Worm (Caenorhabditis elegans) whole organism, early embryonic: ENCODE measurements around the gene irld-1.

ENCODE experiments used
- B0310.2 ChIP-seq: sonication (generic microtip); optimal IDR thresholded peaks from 2 replicates; lab custom pipeline; 2016; ENCODE audit warnings: mild to moderate bottlenecking, missing genetic modification characterization, missing compliant biosample characterization
- F13C5.2 ChIP-seq: sonication (generic microtip); optimal IDR thresholded peaks from 2 replicates; lab custom pipeline; 2017; ENCODE audit warnings: mild to moderate bottlenecking, missing genetic modification characterization, inconsistent platforms, missing compliant biosample characterization
- aly-1 ChIP-seq: sonication (generic microtip); optimal IDR thresholded peaks from 2 replicates; lab custom pipeline; 2016; ENCODE audit warnings: missing genetic modification characterization, missing compliant biosample characterization
- ama-1 ChIP-seq: fragments of 150-350 bp; optimal IDR thresholded peaks from 2 replicates; lab custom pipeline; 2014
- ceh-13 ChIP-seq: fragments of 200-800 bp; sonication (Bioruptor generic); optimal IDR thresholded peaks from 2 replicates; lab custom pipeline; 2018; ENCODE audit warnings: mild to moderate bottlenecking, missing genetic modification characterization, missing compliant biosample characterization
- ceh-36 ChIP-seq: sonication (generic microtip); optimal IDR thresholded peaks from 2 replicates; lab custom pipeline; 2016; ENCODE audit warnings: missing genetic modification characterization, inconsistent platforms, missing compliant biosample characterization
- ets-7 ChIP-seq: sonication (generic microtip); optimal IDR thresholded peaks from 2 replicates; lab custom pipeline; 2016; ENCODE audit warnings: missing genotype, missing genetic modification characterization, missing compliant biosample characterization
- flt-1 ChIP-seq: fragments of 200-800 bp; sonication (Bioruptor generic); IDR thresholded peaks from 2 replicates; pipeline ENCODE4 v1.3.6; 2022; ENCODE audit warnings: missing genetic modification characterization, missing compliant biosample characterization
- hmbx-1 ChIP-seq: sonication (generic microtip); optimal IDR thresholded peaks from 2 replicates; lab custom pipeline; 2016; ENCODE audit warnings: mild to moderate bottlenecking, missing genetic modification characterization, missing compliant biosample characterization
- hmg-4 ChIP-seq: fragments of 200-800 bp; sonication (Bioruptor generic); optimal IDR thresholded peaks from 2 replicates; lab custom pipeline; 2018; ENCODE audit warnings: mild to moderate bottlenecking, missing genetic modification characterization, missing compliant biosample characterization
- hnd-1 ChIP-seq: sonication (generic microtip); optimal IDR thresholded peaks from 2 replicates; lab custom pipeline; 2016; ENCODE audit warnings: missing genetic modification characterization, missing compliant biosample characterization
- pes-1 ChIP-seq: fragments of 200-800 bp; sonication (Bioruptor generic); IDR thresholded peaks from 2 replicates; pipeline ENCODE4 v1.3.6; 2022; ENCODE audit warnings: missing genetic modification reagents, missing genetic modification characterization, missing compliant biosample characterization
- scrt-1 ChIP-seq: fragments of 200-800 bp; sonication (Bioruptor generic); IDR thresholded peaks from 2 replicates; pipeline ENCODE4 v1.3.6; 2022; ENCODE audit warnings: missing genetic modification characterization, missing compliant biosample characterization
- sea-1 ChIP-seq: fragments of 200-800 bp; sonication (Bioruptor generic); conservative IDR thresholded peaks from 2 replicates; pipeline ENCODE4 v1.3.6; 2022; ENCODE audit warnings: missing genetic modification characterization, missing compliant biosample characterization
- tbx-11 ChIP-seq: fragments of 200-800 bp; sonication (Bioruptor generic); IDR thresholded peaks from 2 replicates; pipeline ENCODE4 v1.3.6; 2022; ENCODE audit warnings: missing genetic modification characterization, missing compliant biosample characterization
- tbx-37 ChIP-seq: fragments of 200-800 bp; sonication (Bioruptor generic); conservative IDR thresholded peaks from 2 replicates; pipeline ENCODE4 v1.3.6; 2022; ENCODE audit warnings: missing genetic modification reagents, missing genetic modification characterization, missing compliant biosample characterization
- tra-4 ChIP-seq: sonication (generic microtip); optimal IDR thresholded peaks from 2 replicates; lab custom pipeline; 2017; ENCODE audit warnings: missing genetic modification characterization, missing compliant biosample characterization

irld-1 gene

DNA sequence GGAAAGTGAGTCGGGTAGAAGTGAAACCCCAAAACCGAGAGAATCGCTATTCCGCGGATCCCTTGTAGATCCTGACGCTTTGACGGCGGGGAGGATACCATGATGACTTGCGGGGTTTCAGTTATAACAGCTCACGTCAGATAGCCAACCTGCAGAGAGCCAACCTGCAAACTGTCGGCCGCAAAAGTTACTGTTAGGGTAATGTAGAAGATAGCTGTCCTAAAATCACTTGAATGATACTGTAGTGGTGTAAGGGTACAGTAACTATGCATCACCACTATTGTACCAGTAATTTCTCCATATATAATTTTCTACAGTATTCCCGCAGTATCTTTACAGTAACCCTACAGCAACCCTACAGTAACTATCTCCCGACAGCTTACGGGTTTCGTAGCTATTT lies 4.1 kb upstream of the irld-1 start, which contains the start of gene oac-12:
oac-12 (minus strand) TSS at position 101 of the 400 bp plus-strand sequence.
- no peak for TF ChIP-seq ama-1
- no peak for TF ChIP-seq sea-1 (GFP tag; lab: Robert Waterston, UW)
- TF ChIP-seq tbx-37, result no peak
- no peak for TF ChIP-seq ceh-36 (tag; lab: Kevin White, UChicago)

- TF ChIP-seq tbx-37, result peak; percentile 40; the same call in 1 of the 2 replicates
Observed at ce11 chrV:4333518-4333917, 3.0 kb upstream of the irld-1 start.

DNA sequence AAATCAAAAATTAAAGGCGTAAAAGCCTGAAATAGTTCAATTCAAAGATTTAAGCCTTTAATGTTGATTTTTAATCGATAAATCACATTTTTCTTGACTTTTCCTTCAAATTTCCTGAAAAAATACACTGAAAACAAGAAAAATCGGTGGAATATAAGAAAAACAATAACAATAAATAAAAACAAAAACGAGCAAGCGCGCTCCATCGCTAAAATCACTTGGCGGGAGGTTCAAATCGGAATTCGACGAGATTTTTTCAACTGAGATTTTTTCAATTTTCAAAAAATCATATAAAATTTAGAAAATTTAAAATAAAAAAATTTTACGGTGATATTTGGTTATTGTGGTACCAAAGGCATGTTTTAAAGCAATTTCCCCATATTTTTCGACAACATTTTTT lies 2.9 kb downstream of the irld-1 start:
- TF ChIP-seq ets-7 (tag; lab: Kevin White, UChicago), result no peak
- TF ChIP-seq aly-1 (tag; lab: Kevin White, UChicago), result no peak
- no peak for TF ChIP-seq tra-4 (tag; lab: Kevin White, UChicago)
- no peak for TF ChIP-seq scrt-1 (GFP tag; lab: Robert Waterston, UW)

- TF ChIP-seq F13C5.2 (no peak), ets-7 (tag; lab: Kevin White, UChicago) (no peak), ama-1 (no peak), hnd-1 (tag; lab: Kevin White, UChicago) (no peak), tbx-37 (no peak), aly-1 (tag; lab: Kevin White, UChicago) (no peak), flt-1 (GFP tag; lab: Robert Waterston, UW) (no peak), tbx-11 (GFP tag; lab: Robert Waterston, UW) (no peak), B0310.2 (tag; lab: Kevin White, UChicago) (no peak)
Observed at ce11 chrV:4341208-4341607, 4.6 kb downstream of the irld-1 start, which contains the start of gene glrx-3. TSS of gene glrx-3 (minus strand) at chrV:4341308.

ce11 chrV:4341736-4342135 lies 5.2 kb downstream of the irld-1 start:
- TF ChIP-seq F13C5.2, result no peak
- no peak for TF ChIP-seq B0310.2 (tag; lab: Kevin White, UChicago)
- TF ChIP-seq sea-1 (GFP tag; lab: Robert Waterston, UW), result no peak
- no peak for TF ChIP-seq ets-7 (tag; lab: Kevin White, UChicago)
- no peak for TF ChIP-seq hmg-4 (GFP tag; lab: Kevin White, UChicago)
- TF ChIP-seq tbx-37, result no peak
- TF ChIP-seq pes-1 (GFP tag; lab: Robert Waterston, UW), result no peak
- no peak for TF ChIP-seq flt-1 (GFP tag; lab: Robert Waterston, UW)
- TF ChIP-seq ceh-36 (tag; lab: Kevin White, UChicago), result no peak
- TF ChIP-seq aly-1 (tag; lab: Kevin White, UChicago), result no peak
- no peak for TF ChIP-seq scrt-1 (GFP tag; lab: Robert Waterston, UW)
- TF ChIP-seq tbx-11 (GFP tag; lab: Robert Waterston, UW), result no peak
- no peak for TF ChIP-seq ama-1
- no peak for TF ChIP-seq ceh-13 (GFP tag; lab: Kevin White, UChicago)
- no peak for TF ChIP-seq hnd-1 (tag; lab: Kevin White, UChicago)

DNA sequence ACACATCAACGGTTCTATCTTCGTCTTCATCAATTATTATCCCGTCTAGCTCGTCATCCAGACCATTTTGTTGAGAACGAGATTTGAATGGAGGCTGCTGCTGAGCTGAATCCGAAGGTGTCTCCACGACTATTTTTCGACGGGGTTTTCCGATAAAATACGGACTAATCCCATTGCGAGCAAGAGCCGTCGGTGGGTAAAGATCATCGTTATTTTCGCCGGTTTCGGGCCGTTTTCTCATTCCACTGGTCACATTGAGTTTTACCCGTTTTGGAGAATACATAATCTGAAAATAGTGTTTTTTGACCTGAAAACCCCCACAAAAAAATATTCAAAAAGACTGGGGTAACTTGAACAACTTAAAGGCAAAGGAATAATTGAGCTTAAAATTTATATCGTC lies 9.2 kb downstream of the irld-1 start, which contains the start of gene figl-1:
figl-1 (minus strand) TSS at position 286 of the 400 bp plus-strand sequence.
- TF ChIP-seq ceh-13 (GFP tag; lab: Kevin White, UChicago), result no peak
- no peak for TF ChIP-seq hmbx-1 (tag; lab: Kevin White, UChicago)
- TF ChIP-seq ets-7 (tag; lab: Kevin White, UChicago), result no peak
- no peak for TF ChIP-seq tbx-37
- TF ChIP-seq B0310.2 (tag; lab: Kevin White, UChicago), result no peak
- no peak for TF ChIP-seq flt-1 (GFP tag; lab: Robert Waterston, UW)
- TF ChIP-seq tbx-11 (GFP tag; lab: Robert Waterston, UW), result no peak
- TF ChIP-seq aly-1 (tag; lab: Kevin White, UChicago), result no peak

DNA sequence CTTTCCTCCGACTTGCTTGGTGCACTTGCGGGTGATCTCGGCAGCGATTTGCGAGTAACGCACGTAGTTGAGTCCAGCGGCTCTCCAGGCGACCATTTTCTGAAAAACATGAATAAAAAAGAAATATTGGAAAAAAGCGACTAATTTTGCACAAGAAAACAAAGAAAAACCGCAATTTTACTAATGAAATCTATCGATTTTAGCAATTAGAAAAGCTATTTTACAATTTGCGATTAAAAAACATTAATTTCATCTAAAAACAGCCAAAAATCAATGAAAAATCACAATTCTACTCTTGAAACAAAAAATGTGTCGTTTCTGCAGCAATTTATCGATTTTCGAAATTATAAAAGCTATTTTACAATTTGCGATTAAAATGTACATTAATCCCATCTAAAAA lies 9.8 kb downstream of the irld-1 start, which contains the start of gene hpo-18:
hpo-18 (minus strand) TSS at position 101 of the 400 bp plus-strand sequence.
- TF ChIP-seq B0310.2 (tag; lab: Kevin White, UChicago) (no peak), tbx-37 (no peak), ceh-36 (tag; lab: Kevin White, UChicago) (no peak), tra-4 (tag; lab: Kevin White, UChicago) (no peak), F13C5.2 (no peak)

- TF ChIP-seq sea-1 (GFP tag; lab: Robert Waterston, UW) (no peak), tbx-37 (no peak), hnd-1 (tag; lab: Kevin White, UChicago) (no peak), pes-1 (GFP tag; lab: Robert Waterston, UW) (no peak), tbx-11 (GFP tag; lab: Robert Waterston, UW) (no peak), ets-7 (tag; lab: Kevin White, UChicago) (no peak), ceh-13 (GFP tag; lab: Kevin White, UChicago) (no peak), F13C5.2 (no peak), ama-1 (no peak), flt-1 (GFP tag; lab: Robert Waterston, UW) (no peak), hmg-4 (GFP tag; lab: Kevin White, UChicago) (no peak), aly-1 (tag; lab: Kevin White, UChicago) (no peak), tra-4 (tag; lab: Kevin White, UChicago) (no peak)
Observed at ce11 chrV:4346799-4347198, 10.2 kb downstream of the irld-1 start, which contains the start of gene mcm-7. TSS of gene mcm-7 (plus strand) at chrV:4347166.
